Fruit fly (Drosophila melanogaster) whole organism, embryonic: Measurements from ENCODE around the gene pnt.

Experiments
- Awh ChIP-seq: fragments of 200-800 bp; sonication (Bioruptor generic); IDR thresholded peaks from 2 replicates; pipeline ENCODE4, ENCODE4 v1.3.6; 2022; ENCODE audit warnings: missing biosample characterization, missing genetic modification characterization
- C15 ChIP-seq: fragments of 200-800 bp; sonication (Bioruptor generic); IDR thresholded peaks from 3 replicates; pipeline ENCODE4 v1.3.6; 2022; ENCODE audit warnings: missing biosample characterization, missing genetic modification characterization
- CG10267 ChIP-seq: fragments of 200-800 bp; sonication (Bioruptor generic); optimal IDR thresholded peaks from 2 replicates; lab custom pipeline; 2018; ENCODE audit warnings: missing biosample characterization, mild to moderate bottlenecking, missing genetic modification characterization, moderate library complexity
- CG10462 ChIP-seq: fragments of 200-800 bp; sonication (Bioruptor generic); optimal IDR thresholded peaks from 2 replicates; lab custom pipeline; 2016; ENCODE audit warnings: missing biosample characterization, missing genetic modification characterization
- CG10565 ChIP-seq: fragments of 200-800 bp; sonication (Bioruptor generic); optimal IDR thresholded peaks from 3 replicates; lab custom pipeline; 2016; ENCODE audit warnings: missing biosample characterization, mild to moderate bottlenecking, missing genetic modification characterization
- CG11085 ChIP-seq: fragments of 200-800 bp; sonication (Bioruptor generic); IDR thresholded peaks from 2 replicates; pipeline ENCODE4 v1.3.6; 2022; ENCODE audit warnings: missing biosample characterization, missing genetic modification characterization
- CG11247 ChIP-seq: fragments of 200-800 bp; sonication (Bioruptor generic); IDR thresholded peaks from 2 replicates; pipeline ENCODE4 v1.3.6; 2022; ENCODE audit warnings: missing biosample characterization, missing genetic modification characterization
- CG11456 ChIP-seq: fragments of 200-800 bp; sonication (Bioruptor generic); IDR thresholded peaks from 3 replicates; pipeline ENCODE4 v1.3.6; 2022; ENCODE audit warnings: missing biosample characterization, missing genetic modification characterization
- CG12219 ChIP-seq: fragments of 200-800 bp; sonication (Bioruptor generic); optimal IDR thresholded peaks from 3 replicates; lab custom pipeline; 2018; ENCODE audit warnings: missing biosample characterization, mild to moderate bottlenecking, missing genetic modification characterization
- CG16815 ChIP-seq: fragments of 200-800 bp; sonication (Bioruptor generic); optimal IDR thresholded peaks from 3 replicates; lab custom pipeline; 2017; ENCODE audit warnings: missing biosample characterization, mild to moderate bottlenecking, missing genetic modification characterization
- CG17385 ChIP-seq: fragments of 200-800 bp; sonication (Bioruptor generic); optimal IDR thresholded peaks from 3 replicates; lab custom pipeline; 2018; ENCODE audit warnings: missing biosample characterization, mild to moderate bottlenecking, missing genetic modification characterization
- CG30403 ChIP-seq: fragments of 200-800 bp; sonication (Bioruptor generic); optimal IDR thresholded peaks from 3 replicates; lab custom pipeline; 2016; ENCODE audit warnings: missing biosample characterization, missing genetic modification characterization
- CG30431 ChIP-seq: fragments of 200-800 bp; sonication (Bioruptor generic); optimal IDR thresholded peaks from 2 replicates; lab custom pipeline; 2017; ENCODE audit warnings: missing biosample characterization, missing genetic modification characterization
- CG31365 ChIP-seq: fragments of 200-800 bp; sonication (Bioruptor generic); optimal IDR thresholded peaks from 2 replicates; lab custom pipeline; 2018; ENCODE audit warnings: missing biosample characterization, mild to moderate bottlenecking, missing genetic modification characterization
- CG32767 ChIP-seq: fragments of 200-800 bp; sonication (Bioruptor generic); IDR thresholded peaks from 2 replicates; pipeline ENCODE4 v1.3.6; 2022; ENCODE audit warnings: missing biosample characterization, missing genetic modification characterization
- CG43689 ChIP-seq: fragments of 200-800 bp; sonication (Bioruptor generic); IDR thresholded peaks from 2 replicates; pipeline ENCODE4 v1.3.6; 2022; ENCODE audit warnings: missing biosample characterization, missing genetic modification characterization
- CG8924 ChIP-seq: fragments of 200-800 bp; optimal IDR thresholded peaks from 3 replicates; lab custom pipeline; 2019; ENCODE audit warnings: missing biosample characterization, mild to moderate bottlenecking, missing genetic modification characterization, moderate library complexity
- Camta ChIP-seq: fragments of 200-800 bp; sonication (Bioruptor generic); optimal IDR thresholded peaks from 2 replicates; lab custom pipeline; 2016; ENCODE audit warnings: missing biosample characterization, missing genetic modification characterization
- Dad ChIP-seq: fragments of 200-800 bp; sonication (Bioruptor generic); optimal IDR thresholded peaks from 3 replicates; lab custom pipeline; 2016; ENCODE audit warnings: missing biosample characterization, missing genetic modification characterization
- E2f2 ChIP-seq: fragments of 200-800 bp; sonication (Bioruptor generic); IDR thresholded peaks from 2 replicates; pipeline ENCODE4 v1.3.6; 2022; ENCODE audit warnings: missing biosample characterization, missing genetic modification characterization
- ERR ChIP-seq: fragments of 200-800 bp; sonication (Bioruptor generic); optimal IDR thresholded peaks from 2 replicates; lab custom pipeline; 2016; ENCODE audit warnings: missing biosample characterization, missing genetic modification characterization
- HLHmδ ChIP-seq: fragments of 200-800 bp; sonication (Bioruptor generic); optimal IDR thresholded peaks from 2 replicates; lab custom pipeline; 2018; ENCODE audit warnings: missing biosample characterization, mild to moderate bottlenecking, missing genetic modification characterization, moderate library complexity
- Hmx ChIP-seq: fragments of 200-800 bp; sonication (Bioruptor generic); optimal IDR thresholded peaks from 2 replicates; lab custom pipeline; 2016; ENCODE audit warnings: missing biosample characterization, missing genetic modification characterization
- Hr39 ChIP-seq: fragments of >200 bp; optimal IDR thresholded peaks from 2 replicates; lab custom pipeline; 2017
- Mad ChIP-seq: fragments of 200-800 bp; sonication (Bioruptor generic); optimal IDR thresholded peaks from 2 replicates; lab custom pipeline; 2016; ENCODE audit warnings: missing biosample characterization, missing genetic modification characterization
- Poxn ChIP-seq: fragments of 200-800 bp; sonication (Bioruptor generic); IDR thresholded peaks from 2 replicates; pipeline ENCODE4 v1.3.6; 2022; ENCODE audit warnings: missing biosample characterization, missing genetic modification characterization
- Spps ChIP-seq: fragments of 200-800 bp; sonication (Bioruptor generic); optimal IDR thresholded peaks from 2 replicates; lab custom pipeline; 2018; ENCODE audit warnings: missing biosample characterization, mild to moderate bottlenecking, missing genetic modification characterization
- Ssrp ChIP-seq: fragments of 200-800 bp; sonication (Bioruptor generic); optimal IDR thresholded peaks from 2 replicates; lab custom pipeline; 2018; ENCODE audit warnings: missing biosample characterization, mild to moderate bottlenecking, missing genetic modification characterization, moderate library complexity
- Vsx1 ChIP-seq: fragments of 200-800 bp; sonication (Bioruptor generic); optimal IDR thresholded peaks from 2 replicates; lab custom pipeline; 2017; ENCODE audit warnings: missing biosample characterization, mild to moderate bottlenecking, missing genetic modification characterization, missing genetic modification reagents
- bbx ChIP-seq: fragments of 200-800 bp; sonication (Bioruptor generic); IDR thresholded peaks from 2 replicates; pipeline ENCODE4 v1.3.6; 2022; ENCODE audit warnings: missing biosample characterization, missing genetic modification characterization; ENCODE audit not compliant: partially characterized antibody
- chm ChIP-seq: fragments of 200-800 bp; sonication (Bioruptor generic); IDR thresholded peaks from 2 replicates; pipeline ENCODE4 v1.3.6; 2022; ENCODE audit warnings: missing biosample characterization, missing genetic modification characterization
- da ChIP-seq: fragments of 200-800 bp; sonication (Bioruptor generic); optimal IDR thresholded peaks from 2 replicates; lab custom pipeline; 2016; ENCODE audit warnings: missing biosample characterization, missing genetic modification characterization
- dan ChIP-seq: fragments of 200-800 bp; sonication (Bioruptor generic); IDR thresholded peaks from 2 replicates; pipeline ENCODE4 v1.3.6; 2022; ENCODE audit warnings: missing biosample characterization, missing genetic modification characterization
- emc ChIP-seq: fragments of 200-800 bp; sonication (Bioruptor generic); optimal IDR thresholded peaks from 2 replicates; lab custom pipeline; 2016; ENCODE audit warnings: missing biosample characterization, missing genetic modification characterization
- esg ChIP-seq: fragments of 200-800 bp; sonication (Bioruptor generic); conservative IDR thresholded peaks from 2 replicates; pipeline ENCODE4 v1.3.6; 2022; ENCODE audit warnings: missing biosample characterization, missing genetic modification characterization
- fd3F ChIP-seq: fragments of 200-800 bp; sonication (Bioruptor generic); optimal IDR thresholded peaks from 2 replicates; lab custom pipeline; 2018; ENCODE audit warnings: missing biosample characterization, mild to moderate bottlenecking, missing genetic modification characterization, moderate library complexity
- gfzf ChIP-seq: fragments of 200-800 bp; sonication (Bioruptor generic); optimal IDR thresholded peaks from 2 replicates; lab custom pipeline; 2016; ENCODE audit warnings: missing biosample characterization, mild to moderate bottlenecking, missing genetic modification characterization, moderate library complexity
- klu ChIP-seq: fragments of 200-800 bp; sonication (Bioruptor generic); IDR thresholded peaks from 2 replicates; pipeline ENCODE4 v1.3.6; 2022; ENCODE audit warnings: missing biosample characterization, missing genetic modification characterization
- lbe ChIP-seq: fragments of 200-800 bp; sonication (Bioruptor generic); optimal IDR thresholded peaks from 2 replicates; lab custom pipeline; 2016; ENCODE audit warnings: missing biosample characterization, mild to moderate bottlenecking, missing genetic modification characterization
- nau ChIP-seq: fragments of 200-800 bp; sonication (Bioruptor generic); optimal IDR thresholded peaks from 3 replicates; lab custom pipeline; 2017; ENCODE audit warnings: missing biosample characterization, mild to moderate bottlenecking, missing genetic modification characterization, missing genetic modification reagents
- org-1 ChIP-seq: fragments of 200-800 bp; sonication (Bioruptor generic); optimal IDR thresholded peaks from 2 replicates; lab custom pipeline; 2017; ENCODE audit warnings: missing biosample characterization, missing genetic modification characterization
- pb ChIP-seq: fragments of 200-800 bp; sonication (Bioruptor generic); optimal IDR thresholded peaks from 3 replicates; lab custom pipeline; 2016; ENCODE audit warnings: missing biosample characterization, missing genetic modification characterization
- prd ChIP-seq, 3 experiments: fragments of >200 bp in 2 of 3; fragments of 200-800 bp in 1 of 3; sonication (Bioruptor generic) in 1 of 3; optimal IDR thresholded peaks in 2 of 3; IDR thresholded peaks in 1 of 3; 2 replicates in 2 of 3; 3 replicates in 1 of 3; pipeline versions ENCODE4 v1.3.6 to Lab custom; 2017 to 2022; ENCODE audit warnings: missing biosample characterization in 1 of 3, missing genetic modification characterization in 1 of 3
- schlank ChIP-seq: fragments of 200-800 bp; sonication (Bioruptor generic); optimal IDR thresholded peaks from 2 replicates; lab custom pipeline; 2018; ENCODE audit warnings: missing biosample characterization, mild to moderate bottlenecking, missing genetic modification characterization
- sens ChIP-seq: fragments of 200-800 bp; sonication (Bioruptor generic); peaks from one replicate; lab custom pipeline; 2016; ENCODE audit warnings: missing biosample characterization, missing genetic modification characterization
- sens-2 ChIP-seq: fragments of 200-800 bp; sonication (Bioruptor generic); IDR thresholded peaks from 2 replicates; pipeline ENCODE4 v1.3.6; 2022; ENCODE audit warnings: missing biosample characterization, missing genetic modification characterization
- slou ChIP-seq: fragments of 200-800 bp; sonication (Bioruptor generic); optimal IDR thresholded peaks from 3 replicates; lab custom pipeline; 2016; ENCODE audit warnings: missing biosample characterization, missing genetic modification characterization
- sna ChIP-seq: fragments of 200-800 bp; sonication (Bioruptor generic); IDR thresholded peaks from 2 replicates; pipeline ENCODE4 v1.3.6; 2022; ENCODE audit warnings: missing biosample characterization, missing genetic modification characterization; ENCODE audit not compliant: partially characterized antibody
- trh ChIP-seq: fragments of 200-800 bp; sonication (Bioruptor generic); optimal IDR thresholded peaks from 2 replicates; lab custom pipeline; 2016; ENCODE audit warnings: missing biosample characterization, missing genetic modification characterization
- unpg ChIP-seq: fragments of 200-800 bp; sonication (Bioruptor generic); optimal IDR thresholded peaks from 3 replicates; lab custom pipeline; 2018; ENCODE audit warnings: missing biosample characterization, mild to moderate bottlenecking, missing genetic modification characterization, moderate library complexity
- zf30C ChIP-seq: fragments of 200-800 bp; sonication (Bioruptor generic); optimal IDR thresholded peaks from 3 replicates; lab custom pipeline; 2018; ENCODE audit warnings: missing biosample characterization, mild to moderate bottlenecking, missing genetic modification characterization

The pnt gene

DNA sequence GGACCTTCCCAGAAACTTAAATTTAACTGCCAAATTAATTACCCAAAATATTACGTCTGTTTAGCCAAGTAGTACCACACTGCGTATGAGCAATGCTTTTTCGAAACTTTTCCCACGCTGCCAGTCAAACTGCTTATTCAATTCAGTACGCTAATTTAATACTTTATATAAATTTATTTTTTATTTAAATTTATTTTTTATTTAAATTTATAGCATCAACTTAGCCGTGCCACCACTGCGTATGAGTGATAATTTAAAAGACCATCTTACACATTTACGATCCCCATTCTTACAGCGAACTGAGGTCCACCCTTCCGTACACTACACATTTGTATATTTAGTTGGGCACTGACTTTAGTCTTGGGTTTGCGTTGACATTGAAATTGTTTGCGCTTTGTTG is 10.4 kb downstream of the pnt start (continued):
- peak; percentile 30 for TF ChIP-seq CG31365 (tag; lab: Kevin White, UChicago)
- peak; percentile 40; the same call in 1 of the 2 replicates for TF ChIP-seq esg (GFP tag; lab: Robert Waterston, UW)
- peak; percentile 72 for TF ChIP-seq CG17385 (GFP tag; lab: Kevin White, UChicago)
- no peak for TF ChIP-seq nau
- TF ChIP-seq CG10267 (tag; lab: Kevin White, UChicago): peak; percentile 70
- TF ChIP-seq CG10565: no peak
- no peak for TF ChIP-seq chm (GFP tag; lab: Robert Waterston, UW)
- TF ChIP-seq Mad (GFP tag; lab: Kevin White, UChicago): no peak
- peak; percentile 37 for TF ChIP-seq CG16815 (GFP tag; lab: Kevin White, UChicago)
- no peak for TF ChIP-seq emc
- TF ChIP-seq E2f2: peak; percentile 45; the same call in 1 of the 2 replicates
- TF ChIP-seq Awh (GFP tag; lab: Robert Waterston, UW): no peak
- no peak for TF ChIP-seq sna (GFP tag; lab: Robert Waterston, UW)
- peak; percentile 7 for TF ChIP-seq trh (GFP tag; lab: Kevin White, UChicago)
- TF ChIP-seq CG11247 (GFP tag; lab: Robert Waterston, UW): peak; percentile 67; the same call in 1 of the 2 replicates
- peak; percentile 8 for TF ChIP-seq CG10462 (GFP tag; lab: Kevin White, UChicago)
- TF ChIP-seq prd (optimal IDR thresholded peaks at IDR 0.05; lab: Kevin White, UChicago): no peak
- TF ChIP-seq prd (GFP tag; IDR thresholded peaks at IDR 0.05; lab: Robert Waterston, UW): peak; percentile 52; the same call in 2 of the 3 replicates
- peak; percentile 51 for TF ChIP-seq CG30431
- TF ChIP-seq dan (GFP tag; lab: Robert Waterston, UW): no peak
- TF ChIP-seq CG11456 (GFP tag; lab: Robert Waterston, UW): no peak; the same call in 1 of the 3 replicates
- TF ChIP-seq slou: peak; percentile 11
- no peak for TF ChIP-seq Hr39 (lab: Kevin White, UChicago)
- TF ChIP-seq Hmx (GFP tag; lab: Kevin White, UChicago): no peak
- TF ChIP-seq schlank (tag; lab: Kevin White, UChicago): peak; percentile 51
- TF ChIP-seq ERR (GFP tag; lab: Kevin White, UChicago): peak; percentile 12
- TF ChIP-seq org-1: peak; percentile 60
- no peak for TF ChIP-seq HLHmδ (GFP tag; lab: Kevin White, UChicago)
- no peak for TF ChIP-seq Spps (tag; lab: Kevin White, UChicago)
- peak; percentile 87 for TF ChIP-seq CG8924 (tag; lab: Kevin White, UChicago)
- TF ChIP-seq da (GFP tag; lab: Kevin White, UChicago): no peak
- no peak for TF ChIP-seq zf30C (GFP tag; lab: Kevin White, UChicago)
- peak; percentile 49; the same call in 1 of the 2 replicates for TF ChIP-seq Poxn
- no peak for TF ChIP-seq pb
- TF ChIP-seq fd3F: peak; percentile 78
- peak; percentile 36 for TF ChIP-seq Ssrp (tag; lab: Kevin White, UChicago)
- TF ChIP-seq sens (GFP tag; lab: Kevin White, UChicago): no peak
- peak; percentile 70; the same call in 1 of the 2 replicates for TF ChIP-seq CG32767 (GFP tag; lab: Robert Waterston, UW)
- peak; percentile 62; the same call in 1 of the 2 replicates for TF ChIP-seq klu (GFP tag; lab: Robert Waterston, UW)
- no peak for TF ChIP-seq Camta (GFP tag; lab: Kevin White, UChicago)
- peak; percentile 79 for TF ChIP-seq unpg (GFP tag; lab: Kevin White, UChicago)
- no peak for TF ChIP-seq CG43689
- no peak for TF ChIP-seq gfzf (GFP tag; lab: Kevin White, UChicago)
- TF ChIP-seq lbe: no peak
- no peak for TF ChIP-seq bbx (GFP tag; lab: Robert Waterston, UW)
- TF ChIP-seq CG12219 (GFP tag; lab: Kevin White, UChicago): peak; percentile 47
- TF ChIP-seq CG11085 (GFP tag; lab: Robert Waterston, UW): 0 out of 2 replicates have a peak, but pooled peaks have one; percentile 16
- no peak for TF ChIP-seq C15
- TF ChIP-seq CG30403 (GFP tag; lab: Kevin White, UChicago): peak; percentile 59
- TF ChIP-seq Dad (GFP tag; lab: Kevin White, UChicago): no peak
- TF ChIP-seq sens-2 (GFP tag; lab: Robert Waterston, UW): no peak
- peak; percentile 58 for TF ChIP-seq Vsx1
